Fruit fly (Drosophila melanogaster) whole organism, wandering third instar larva: Measurements from ENCODE around the gene CG13841.
A peak's percentile ranks its signal among the peaks of the same experiment; 100 is the strongest.

ENCODE experiments used
- Abd-B ChIP-seq: fragments of >200 bp; optimal IDR thresholded peaks from 2 replicates; lab custom pipeline; 2017; ENCODE audit warnings: missing biosample characterization, missing genetic modification characterization
- CG32264 ChIP-seq: fragments of 200-800 bp; sonication (Bioruptor generic); optimal IDR thresholded peaks from 2 replicates; lab custom pipeline; 2016; ENCODE audit warnings: missing biosample characterization, missing genetic modification characterization
- CG9705 ChIP-seq: fragments of 200-800 bp; sonication (Bioruptor generic); optimal IDR thresholded peaks from 2 replicates; lab custom pipeline; 2018; ENCODE audit warnings: missing biosample characterization, mild to moderate bottlenecking, missing genetic modification characterization
- Dfd ChIP-seq: fragments of >200 bp; optimal IDR thresholded peaks from 2 replicates; lab custom pipeline; 2017; ENCODE audit warnings: missing biosample characterization, missing genetic modification characterization
- Dif ChIP-seq: fragments of 200-275, 200-300 bp; sonication (Bioruptor generic); optimal IDR thresholded peaks from 2 replicates; lab custom pipeline; 2018; ENCODE audit warnings: missing biosample characterization, missing genetic modification characterization; ENCODE audit not compliant: partially characterized antibody
- GATAd ChIP-seq: sonication (Bioruptor generic); optimal IDR thresholded peaks from 2 replicates; lab custom pipeline; 2016; ENCODE audit warnings: missing biosample characterization, missing genetic modification characterization
- HLH106 ChIP-seq: fragments of 200-800 bp; optimal IDR thresholded peaks from 3 replicates; lab custom pipeline; 2019; ENCODE audit warnings: missing biosample characterization, mild to moderate bottlenecking, missing genetic modification characterization, moderate library complexity
- Hnf4 ChIP-seq: fragments of 200-800 bp; sonication (Bioruptor generic); optimal IDR thresholded peaks from 2 replicates; lab custom pipeline; 2016; ENCODE audit warnings: missing biosample characterization, mild to moderate bottlenecking, missing genetic modification characterization
- Hr83 ChIP-seq: fragments of 200-300 bp; sonication (Bioruptor generic); optimal IDR thresholded peaks from 2 replicates; lab custom pipeline; 2016; ENCODE audit warnings: missing biosample characterization, mild to moderate bottlenecking, missing genetic modification characterization, moderate library complexity; ENCODE audit not compliant: poor library complexity, severe bottlenecking
- Jra ChIP-seq: sonication (Bioruptor generic); optimal IDR thresholded peaks from 2 replicates; lab custom pipeline; 2016; ENCODE audit warnings: missing biosample characterization, missing genetic modification characterization
- Mio ChIP-seq: sonication (Bioruptor generic); optimal IDR thresholded peaks from 2 replicates; lab custom pipeline; 2016; ENCODE audit warnings: missing biosample characterization, missing genetic modification characterization
- Myc ChIP-seq: fragments of >200 bp; optimal IDR thresholded peaks from 2 replicates; lab custom pipeline; 2017
- N ChIP-seq: fragments of >200 bp; optimal IDR thresholded peaks from 2 replicates; lab custom pipeline; 2018; ENCODE audit warnings: missing biosample characterization, missing external identifiers, missing genetic modification characterization
- OdsH ChIP-seq: fragments of 200-800 bp; sonication (Bioruptor generic); optimal IDR thresholded peaks from 2 replicates; lab custom pipeline; 2016; ENCODE audit warnings: missing biosample characterization, mild to moderate bottlenecking, missing genetic modification characterization
- Rel ChIP-seq, 2 experiments: fragments of 200-800 bp; sonication (Bioruptor generic) in 1 of 2; optimal IDR thresholded peaks; 2 replicates in 1 of 2; 3 replicates in 1 of 2; lab custom pipeline; 2016 to 2019; ENCODE audit warnings: mild to moderate bottlenecking in 2 of 2, missing biosample characterization in 2 of 2, missing genetic modification characterization in 2 of 2, moderate library complexity in 1 of 2
- Sp1 ChIP-seq: fragments of 200-800 bp; sonication (Bioruptor generic); optimal IDR thresholded peaks from 3 replicates; lab custom pipeline; 2019; ENCODE audit warnings: missing biosample characterization, mild to moderate bottlenecking, missing genetic modification characterization, moderate library complexity
- Vsx2 ChIP-seq: fragments of 200-300, 225-300 bp; sonication (Bioruptor generic); optimal IDR thresholded peaks from 2 replicates; lab custom pipeline; 2018; ENCODE audit warnings: missing biosample characterization, missing genetic modification characterization; ENCODE audit not compliant: partially characterized antibody
- br ChIP-seq: fragments of 200-800 bp; sonication (Bioruptor generic); optimal IDR thresholded peaks from 2 replicates; lab custom pipeline; 2016; ENCODE audit warnings: missing biosample characterization, missing genetic modification characterization
- brk ChIP-seq: fragments of 200-800 bp; sonication (Bioruptor generic); optimal IDR thresholded peaks from 2 replicates; lab custom pipeline; 2016; ENCODE audit warnings: missing biosample characterization, mild to moderate bottlenecking, missing genetic modification characterization
- dl ChIP-seq, 2 experiments: fragments of 175-275, 200-275 bp in 1 of 2; fragments of 200-275 bp in 1 of 2; sonication (Bioruptor generic); optimal IDR thresholded peaks; lab custom pipeline; 2018; ENCODE audit warnings: mild to moderate bottlenecking in 2 of 2, missing biosample characterization in 2 of 2, missing genetic modification characterization in 2 of 2, moderate library complexity in 2 of 2; ENCODE audit not compliant: partially characterized antibody in 2 of 2, insufficient read depth in 1 of 2
- dmrt93B ChIP-seq: fragments of 200-800 bp; sonication (Bioruptor generic); optimal IDR thresholded peaks from 2 replicates; lab custom pipeline; 2018; ENCODE audit warnings: missing biosample characterization, mild to moderate bottlenecking, missing genetic modification characterization
- ey ChIP-seq: fragments of 200-800 bp; sonication (Bioruptor generic); optimal IDR thresholded peaks from 2 replicates; lab custom pipeline; 2016; ENCODE audit warnings: missing biosample characterization, missing genetic modification characterization
- fru ChIP-seq: fragments of 200-800 bp; sonication (Bioruptor generic); optimal IDR thresholded peaks from 3 replicates; lab custom pipeline; 2016; ENCODE audit warnings: missing biosample characterization, mild to moderate bottlenecking, missing genetic modification characterization
- jim ChIP-seq: fragments of 175-275, 200-325 bp; sonication (Bioruptor generic); optimal IDR thresholded peaks from 2 replicates; lab custom pipeline; 2016; ENCODE audit warnings: missing biosample characterization, mild to moderate bottlenecking, missing genetic modification characterization
- pan ChIP-seq: fragments of >200 bp; optimal IDR thresholded peaks from 2 replicates; lab custom pipeline; 2017
- psq ChIP-seq: fragments of 200-800 bp; sonication (Bioruptor generic); optimal IDR thresholded peaks from 3 replicates; lab custom pipeline; 2017; ENCODE audit warnings: missing biosample characterization, mild to moderate bottlenecking, missing genetic modification characterization, moderate library complexity
- sv ChIP-seq: fragments of 200-800 bp; sonication (Bioruptor generic); optimal IDR thresholded peaks from 3 replicates; lab custom pipeline; 2016; ENCODE audit warnings: missing biosample characterization, missing genetic modification characterization
- tai ChIP-seq: sonication (Bioruptor generic); optimal IDR thresholded peaks from 2 replicates; lab custom pipeline; 2016; ENCODE audit warnings: missing biosample characterization, missing genetic modification characterization
- usp ChIP-seq: fragments of >200 bp; optimal IDR thresholded peaks from 2 replicates; lab custom pipeline; 2017; ENCODE audit warnings: missing biosample characterization, missing genetic modification characterization
- woc ChIP-seq: sonication (Bioruptor generic); optimal IDR thresholded peaks from 2 replicates; lab custom pipeline; 2016; ENCODE audit warnings: missing biosample characterization, mild to moderate bottlenecking, missing genetic modification characterization

Gene CG13841

dm6 chr3R:22720808-22721306 lies 46.6 kb downstream of the CG13841 start, which contains the start of gene wge:
wge (minus strand) TSS chr3R:22721150.
- TF ChIP-seq Jra (GFP tag; lab: Kevin White, UChicago) (no peak), Rel (GFP tag; optimal IDR thresholded peaks at IDR 0.05; lab: Kevin White, UChicago) (no peak), Rel (tag; optimal IDR thresholded peaks at IDR 0.05; lab: Kevin White, UChicago) (peak; percentile 33), jim (GFP tag; lab: Kevin White, UChicago) (peak; percentile 80), woc (no peak), Mio (GFP tag; lab: Kevin White, UChicago) (no peak), Abd-B (no peak), N (GFP tag; lab: Kevin White, UChicago) (no peak), Sp1 (GFP tag; lab: Kevin White, UChicago) (peak; percentile 59), psq (no peak), HLH106 (tag; lab: Kevin White, UChicago) (peak; percentile 12), pan (lab: Kevin White, UChicago) (no peak), Hnf4 (GFP tag; lab: Kevin White, UChicago) (no peak), CG9705 (GFP tag; lab: Kevin White, UChicago) (no peak), ey (GFP tag; lab: Kevin White, UChicago) (no peak), Dif (no peak)

dm6 chr3R:22719607-22719949 lies 47.9 kb downstream of the CG13841 start:
- TF ChIP-seq Abd-B (no peak), Hr83 (GFP tag; lab: Kevin White, UChicago) (no peak), OdsH (no peak), Dfd (GFP tag; lab: Kevin White, UChicago) (no peak), fru (peak; percentile 6)

dm6 chr3R:22718937-22719606 lies 48.4 kb downstream of the CG13841 start:
- no peak for TF ChIP-seq dl (GFP tag; optimal IDR thresholded peaks at IDR 0.05; lab: Kevin White, UChicago; ENCODE audit: insufficient read depth in 1 of 2, partially characterized antibody in 2 of 2)
- TF ChIP-seq Jra (GFP tag; lab: Kevin White, UChicago): no peak
- TF ChIP-seq psq: no peak
- TF ChIP-seq, all 38 proteins: peak for 0

dm6 chr3R:22718401-22718800 lies 49.1 kb downstream of the CG13841 start:
- TF ChIP-seq Abd-B (no peak), jim (GFP tag; lab: Kevin White, UChicago) (no peak), GATAd (GFP tag; lab: Kevin White, UChicago) (no peak), CG32264 (GFP tag; lab: Kevin White, UChicago) (no peak), sv (GFP tag; lab: Kevin White, UChicago) (no peak), Hnf4 (GFP tag; lab: Kevin White, UChicago) (no peak), Dfd (GFP tag; lab: Kevin White, UChicago) (no peak), Vsx2 (GFP tag; lab: Kevin White, UChicago) (no peak), Sp1 (GFP tag; lab: Kevin White, UChicago) (no peak), Myc (lab: Kevin White, UChicago) (no peak), Mio (GFP tag; lab: Kevin White, UChicago) (no peak), HLH106 (tag; lab: Kevin White, UChicago) (no peak), usp (no peak), tai (GFP tag; lab: Kevin White, UChicago) (no peak), dmrt93B (GFP tag; lab: Kevin White, UChicago) (no peak), br (no peak), CG9705 (GFP tag; lab: Kevin White, UChicago) (no peak), Dif (no peak), dl (GFP tag; optimal IDR thresholded peaks at IDR 0.05; lab: Kevin White, UChicago; ENCODE audit: insufficient read depth in 1 of 2, partially characterized antibody in 2 of 2) (no peak)

dm6 chr3R:22717863-22718262 lies 49.6 kb downstream of the CG13841 start:
- TF ChIP-seq dmrt93B (GFP tag; lab: Kevin White, UChicago) (no peak), Hr83 (GFP tag; lab: Kevin White, UChicago) (no peak), Dfd (GFP tag; lab: Kevin White, UChicago) (no peak), pan (lab: Kevin White, UChicago) (no peak), brk (GFP tag; lab: Kevin White, UChicago) (no peak), CG32264 (GFP tag; lab: Kevin White, UChicago) (no peak)
